Fruit fly (Drosophila melanogaster) whole organism, embryonic: ENCODE results near the gene Megf8.

ENCODE experiments used
- Asciz ChIP-seq: fragments of 200-800 bp; sonication (Bioruptor generic); optimal IDR thresholded peaks from 2 replicates; lab custom pipeline; 2017; ENCODE audit warnings: missing biosample characterization, mild to moderate bottlenecking, missing genetic modification characterization, missing genetic modification reagents
- BEAF-32 ChIP-seq: fragments of 200-800 bp; sonication (Bioruptor generic); optimal IDR thresholded peaks from 3 replicates; lab custom pipeline; 2017; ENCODE audit warnings: missing biosample characterization, missing genetic modification characterization, mild to moderate bottlenecking, moderate library complexity, missing genetic modification reagents
- CG11695 ChIP-seq: fragments of 200-800 bp; sonication (Bioruptor generic); IDR thresholded peaks from 3 replicates; pipeline ENCODE4 v1.3.6; 2022; ENCODE audit warnings: missing biosample characterization, missing genetic modification characterization
- CG12744 ChIP-seq: fragments of 200-800 bp; sonication (Bioruptor generic); optimal IDR thresholded peaks from 2 replicates; lab custom pipeline; 2016; ENCODE audit warnings: missing biosample characterization, missing genetic modification characterization
- CG14667 ChIP-seq: fragments of 200-800 bp; sonication (Bioruptor generic); IDR thresholded peaks from 2 replicates; pipeline ENCODE4 v1.3.6; 2022; ENCODE audit warnings: missing biosample characterization, missing genetic modification characterization
- CG14710 ChIP-seq: fragments of 200-800 bp; sonication (Bioruptor generic); optimal IDR thresholded peaks from 3 replicates; lab custom pipeline; 2019; ENCODE audit warnings: missing biosample characterization, mild to moderate bottlenecking, missing genetic modification characterization, moderate library complexity
- CG15269 ChIP-seq: fragments of 200-800 bp; sonication (Bioruptor generic); optimal IDR thresholded peaks from 2 replicates; lab custom pipeline; 2018; ENCODE audit warnings: missing biosample characterization, mild to moderate bottlenecking, missing genetic modification characterization, moderate library complexity
- CG15479 ChIP-seq: fragments of 200-800 bp; sonication (Bioruptor generic); optimal IDR thresholded peaks from 3 replicates; lab custom pipeline; 2019; ENCODE audit warnings: missing biosample characterization, mild to moderate bottlenecking, missing genetic modification characterization, moderate library complexity
- CG15601 ChIP-seq: fragments of 200-800 bp; sonication (Bioruptor generic); optimal IDR thresholded peaks from 3 replicates; lab custom pipeline; 2019; ENCODE audit warnings: missing biosample characterization, mild to moderate bottlenecking, missing genetic modification characterization, moderate library complexity
- CG15696 ChIP-seq: fragments of 200-800 bp; sonication (Bioruptor generic); optimal IDR thresholded peaks from 2 replicates; lab custom pipeline; 2019; ENCODE audit warnings: missing biosample characterization, mild to moderate bottlenecking, missing genetic modification characterization, moderate library complexity
- CG2116 ChIP-seq: fragments of 200-800 bp; sonication (Bioruptor generic); optimal IDR thresholded peaks from 3 replicates; lab custom pipeline; 2018; ENCODE audit warnings: missing biosample characterization, mild to moderate bottlenecking, missing genetic modification characterization
- CG31441 ChIP-seq: fragments of 200-800 bp; sonication (Bioruptor generic); IDR thresholded peaks from 2 replicates; pipeline ENCODE4 v1.3.6; 2022; ENCODE audit warnings: missing biosample characterization, missing genetic modification characterization
- CG33557 ChIP-seq: fragments of 200-800 bp; sonication (Bioruptor generic); optimal IDR thresholded peaks from 2 replicates; lab custom pipeline; 2019; ENCODE audit warnings: missing biosample characterization, mild to moderate bottlenecking, missing genetic modification characterization, moderate library complexity
- CG5953 ChIP-seq: fragments of 200-800 bp; sonication (Bioruptor generic); IDR thresholded peaks from 2 replicates; pipeline ENCODE4 v1.3.6; 2022; ENCODE audit warnings: missing biosample characterization, missing genetic modification characterization
- CG6175 ChIP-seq: fragments of 200-800 bp; sonication (Bioruptor generic); IDR thresholded peaks from 3 replicates; pipeline ENCODE4 v1.3.6; 2022; ENCODE audit warnings: missing biosample characterization, missing genetic modification characterization
- CG7963 ChIP-seq: fragments of 200-800 bp; sonication (Bioruptor generic); IDR thresholded peaks from 3 replicates; pipeline ENCODE4 v1.3.6; 2022; ENCODE audit warnings: missing biosample characterization, missing genetic modification characterization; ENCODE audit not compliant: partially characterized antibody
- CG8089 ChIP-seq: fragments of 200-800 bp; sonication (Bioruptor generic); optimal IDR thresholded peaks from 3 replicates; lab custom pipeline; 2016; ENCODE audit warnings: missing biosample characterization, missing genetic modification characterization
- CG8359 ChIP-seq: fragments of 200-800 bp; sonication (Bioruptor generic); optimal IDR thresholded peaks from 2 replicates; lab custom pipeline; 2017; ENCODE audit warnings: missing biosample characterization, mild to moderate bottlenecking, missing genetic modification characterization, borderline replicate concordance
- CG9876 ChIP-seq: fragments of 200-800 bp; sonication (Bioruptor generic); optimal IDR thresholded peaks from 2 replicates; lab custom pipeline; 2016; ENCODE audit warnings: missing biosample characterization, missing genetic modification characterization
- Chrac-16 ChIP-seq: fragments of 200-800 bp; sonication (Bioruptor generic); optimal IDR thresholded peaks from 3 replicates; lab custom pipeline; 2016; ENCODE audit warnings: missing biosample characterization, missing genetic modification characterization
- Fer1 ChIP-seq: fragments of 200-800 bp; sonication (Bioruptor generic); optimal IDR thresholded peaks from 2 replicates; lab custom pipeline; 2017; ENCODE audit warnings: missing biosample characterization, mild to moderate bottlenecking, missing genetic modification characterization
- Fer3 ChIP-seq: fragments of 200-800 bp; sonication (Bioruptor generic); optimal IDR thresholded peaks from 2 replicates; lab custom pipeline; 2018; ENCODE audit warnings: missing biosample characterization, mild to moderate bottlenecking, missing genetic modification characterization, moderate library complexity
- HHEX ChIP-seq: fragments of 200-800 bp; sonication (Bioruptor generic); optimal IDR thresholded peaks from 3 replicates; lab custom pipeline; 2017; ENCODE audit warnings: missing biosample characterization, mild to moderate bottlenecking, missing genetic modification characterization, missing genetic modification reagents
- PHDP ChIP-seq: fragments of 200-800 bp; sonication (Bioruptor generic); optimal IDR thresholded peaks from 3 replicates; lab custom pipeline; 2018; ENCODE audit warnings: missing biosample characterization, mild to moderate bottlenecking, missing genetic modification characterization, moderate library complexity
- Poxn ChIP-seq: fragments of 200-800 bp; sonication (Bioruptor generic); IDR thresholded peaks from 2 replicates; pipeline ENCODE4 v1.3.6; 2022; ENCODE audit warnings: missing biosample characterization, missing genetic modification characterization
- TFAM ChIP-seq: fragments of 200-800 bp; sonication (Bioruptor generic); optimal IDR thresholded peaks from 2 replicates; lab custom pipeline; 2017; ENCODE audit warnings: missing biosample characterization, missing genetic modification characterization, inconsistent platforms
- Xbp1 ChIP-seq: fragments of 200-800 bp; sonication (Bioruptor generic); optimal IDR thresholded peaks from 3 replicates; lab custom pipeline; 2016; ENCODE audit warnings: missing biosample characterization, mild to moderate bottlenecking, missing genetic modification characterization
- Xrp1 ChIP-seq: fragments of 200-800 bp; sonication (Bioruptor generic); IDR thresholded peaks from 2 replicates; pipeline ENCODE4 v1.3.6; 2022; ENCODE audit warnings: missing biosample characterization, missing genetic modification characterization
- YL-1 ChIP-seq: fragments of 200-800 bp; sonication (Bioruptor generic); optimal IDR thresholded peaks from 3 replicates; lab custom pipeline; 2017; ENCODE audit warnings: missing biosample characterization, mild to moderate bottlenecking, missing genetic modification characterization
- aop ChIP-seq: fragments of 200-800 bp; sonication (Bioruptor generic); IDR thresholded peaks from 2 replicates; pipeline ENCODE4 v1.3.6; 2022; ENCODE audit warnings: missing biosample characterization, missing genetic modification characterization
- caup ChIP-seq: fragments of 200-800 bp; sonication (Bioruptor generic); optimal IDR thresholded peaks from 3 replicates; lab custom pipeline; 2017; ENCODE audit warnings: missing biosample characterization, mild to moderate bottlenecking, missing genetic modification characterization, moderate library complexity; ENCODE audit not compliant: severe bottlenecking
- chif ChIP-seq, 2 experiments: fragments of 200-800 bp; sonication (Bioruptor generic); optimal IDR thresholded peaks; 3 replicates each; lab custom pipeline; 2016; ENCODE audit warnings: missing biosample characterization in 2 of 2, missing genetic modification characterization in 2 of 2
- chinmo ChIP-seq: fragments of 200-800 bp; sonication (Bioruptor generic); IDR thresholded peaks from 4 replicates; pipeline ENCODE4 v1.3.6; 2022; ENCODE audit warnings: missing biosample characterization, missing genetic modification characterization; ENCODE audit not compliant: partially characterized antibody
- dimm ChIP-seq: fragments of 200-800 bp; sonication (Bioruptor generic); IDR thresholded peaks from 2 replicates; pipeline ENCODE4 v1.3.6; 2022; ENCODE audit warnings: missing biosample characterization, missing genetic modification characterization
- en ChIP-seq: fragments of 200-800 bp; sonication (Bioruptor generic); optimal IDR thresholded peaks from 2 replicates; lab custom pipeline; 2016; ENCODE audit warnings: missing biosample characterization, missing genetic modification characterization
- eyg ChIP-seq: fragments of 200-800 bp; sonication (Bioruptor generic); optimal IDR thresholded peaks from 3 replicates; lab custom pipeline; 2016; ENCODE audit warnings: missing biosample characterization, missing genetic modification characterization
- fru ChIP-seq: fragments of >200 bp; optimal IDR thresholded peaks from 2 replicates; lab custom pipeline; 2017
- fu2 ChIP-seq: fragments of 200-800 bp; sonication (Bioruptor generic); optimal IDR thresholded peaks from 2 replicates; lab custom pipeline; 2016; ENCODE audit warnings: missing biosample characterization, missing genetic modification characterization
- gem ChIP-seq: fragments of 200-800 bp; sonication (Bioruptor generic); optimal IDR thresholded peaks from 2 replicates; lab custom pipeline; 2019; ENCODE audit warnings: missing biosample characterization, mild to moderate bottlenecking, missing genetic modification characterization, moderate library complexity
- her ChIP-seq: fragments of 200-800 bp; sonication (Bioruptor generic); optimal IDR thresholded peaks from 2 replicates; lab custom pipeline; 2016; ENCODE audit warnings: missing biosample characterization, missing genetic modification characterization
- ken ChIP-seq: fragments of 200-800 bp; sonication (Bioruptor generic); IDR thresholded peaks from 3 replicates; pipeline ENCODE4 v1.3.6; 2022; ENCODE audit warnings: missing biosample characterization, missing genetic modification characterization
- lilli ChIP-seq: fragments of 200-800 bp; sonication (Bioruptor generic); optimal IDR thresholded peaks from 3 replicates; lab custom pipeline; 2016; ENCODE audit warnings: missing biosample characterization, missing genetic modification characterization
- mld ChIP-seq: fragments of 200-800 bp; sonication (Bioruptor generic); IDR thresholded peaks from 3 replicates; pipeline ENCODE4 v1.3.6; 2022; ENCODE audit warnings: missing biosample characterization, missing genetic modification characterization; ENCODE audit not compliant: partially characterized antibody
- pan ChIP-seq, 4 experiments: fragments of >200 bp in 3 of 4; fragments of 200-800 bp in 1 of 4; sonication (Bioruptor generic) in 1 of 4; optimal IDR thresholded peaks in 3 of 4; IDR thresholded peaks in 1 of 4; 2 replicates each; pipeline versions ENCODE4 v1.3.6 to Lab custom; 2017 to 2022; ENCODE audit warnings: missing biosample characterization in 2 of 4, missing genetic modification characterization in 2 of 4, mixed read lengths in 1 of 4
- ro ChIP-seq: fragments of 200-800 bp; sonication (Bioruptor generic); IDR thresholded peaks from 2 replicates; pipeline ENCODE4 v1.3.6; 2022; ENCODE audit warnings: missing biosample characterization, missing genetic modification characterization
- sens-2 ChIP-seq: fragments of 200-800 bp; sonication (Bioruptor generic); IDR thresholded peaks from 2 replicates; pipeline ENCODE4 v1.3.6; 2022; ENCODE audit warnings: missing biosample characterization, missing genetic modification characterization
- slou ChIP-seq: fragments of 200-800 bp; sonication (Bioruptor generic); optimal IDR thresholded peaks from 3 replicates; lab custom pipeline; 2016; ENCODE audit warnings: missing biosample characterization, missing genetic modification characterization
- tgo ChIP-seq: fragments of 200-800 bp; sonication (Bioruptor generic); IDR thresholded peaks from 3 replicates; pipeline ENCODE4 v1.3.6; 2022; ENCODE audit warnings: missing biosample characterization, missing genetic modification characterization
- tup ChIP-seq: fragments of 200-800 bp; sonication (Bioruptor generic); optimal IDR thresholded peaks from 2 replicates; lab custom pipeline; 2016; ENCODE audit warnings: missing biosample characterization, mild to moderate bottlenecking, missing genetic modification characterization, moderate library complexity
- zfh2 ChIP-seq: fragments of 200-800 bp; sonication (Bioruptor generic); optimal IDR thresholded peaks from 2 replicates; lab custom pipeline; 2016; ENCODE audit warnings: missing biosample characterization, missing genetic modification characterization

Megf8 gene

dm6 chr2L:8034734-8035133 is 8.5 kb upstream of the Megf8 start (continued):
- peak; percentile 71 for TF ChIP-seq CG15269 (tag; lab: Kevin White, UChicago)
- TF ChIP-seq CG14667 = no peak
- no peak for TF ChIP-seq CG7963 (GFP tag; lab: Robert Waterston, UW)
- peak; percentile 83 for TF ChIP-seq CG11695
- TF ChIP-seq slou (GFP tag; lab: Kevin White, UChicago) = no peak
- peak; percentile 7 for TF ChIP-seq CG12744 (GFP tag; lab: Kevin White, UChicago)
- peak; percentile 54 for TF ChIP-seq HHEX (GFP tag; lab: Kevin White, UChicago)
- TF ChIP-seq chinmo = no peak
- peak; percentile 6 for TF ChIP-seq CG2116
- no peak for TF ChIP-seq fru (lab: Kevin White, UChicago)
- TF ChIP-seq CG8089 (GFP tag; lab: Kevin White, UChicago) = no peak
- TF ChIP-seq CG15696 (tag; lab: Kevin White, UChicago) = peak; percentile 36
- TF ChIP-seq CG15601 (tag; lab: Kevin White, UChicago) = no peak
- peak; percentile 28 for TF ChIP-seq her (GFP tag; lab: Kevin White, UChicago)
- TF ChIP-seq Poxn (GFP tag; lab: Robert Waterston, UW) = no peak
- TF ChIP-seq Xrp1 (GFP tag; lab: Robert Waterston, UW) = peak; percentile 79
- TF ChIP-seq gem (tag; lab: Kevin White, UChicago) = peak; percentile 76
- peak; percentile 70 for TF ChIP-seq Xbp1 (GFP tag; lab: Kevin White, UChicago)
- TF ChIP-seq aop (GFP tag; lab: Robert Waterston, UW) = no peak
- no peak for TF ChIP-seq BEAF-32 (GFP tag; lab: Kevin White, UChicago)
- TF ChIP-seq CG31441 = peak; percentile 52; the same call in 1 of the 2 replicates
- no peak for TF ChIP-seq en
- TF ChIP-seq tup (GFP tag; lab: Kevin White, UChicago) = no peak
- peak; percentile 26 for TF ChIP-seq Chrac-16 (GFP tag; lab: Kevin White, UChicago)
- TF ChIP-seq CG6175 = no peak
- TF ChIP-seq tgo (GFP tag; lab: Robert Waterston, UW) = peak; percentile 57; the same call in 2 of the 3 replicates
- TF ChIP-seq chif (GFP tag; optimal IDR thresholded peaks at IDR 0.05; lab: Kevin White, UChicago) = peak; percentile 22 to 24
- TF ChIP-seq YL-1 (GFP tag; lab: Kevin White, UChicago) = no peak
- TF ChIP-seq caup (GFP tag; lab: Kevin White, UChicago) = peak; percentile 53
- no peak for TF ChIP-seq ro (GFP tag; lab: Robert Waterston, UW)
- peak; percentile 36 for TF ChIP-seq CG14710 (tag; lab: Kevin White, UChicago)
- TF ChIP-seq CG5953 (GFP tag; lab: Robert Waterston, UW) = peak; percentile 53; the same call in 1 of the 2 replicates
- peak; percentile 62 for TF ChIP-seq Fer3 (tag; lab: Kevin White, UChicago)
- no peak for TF ChIP-seq CG9876 (GFP tag; lab: Kevin White, UChicago)
- peak; percentile 44 for TF ChIP-seq Asciz
- peak; percentile 76 for TF ChIP-seq Fer1 (GFP tag; lab: Kevin White, UChicago)
- TF ChIP-seq lilli (GFP tag; lab: Kevin White, UChicago) = peak; percentile 70
- no peak for TF ChIP-seq fu2 (GFP tag; lab: Kevin White, UChicago)
- TF ChIP-seq ken (GFP tag; lab: Robert Waterston, UW) = no peak
- TF ChIP-seq CG8359 (GFP tag; lab: Kevin White, UChicago) = no peak
- TF ChIP-seq pan (optimal IDR thresholded peaks at IDR 0.05; lab: Kevin White, UChicago) = no peak
- TF ChIP-seq pan (GFP tag; optimal IDR thresholded peaks at IDR 0.05 in 1 of 2, IDR thresholded peaks at IDR 0.05 in 1 of 2) = peak in 1 of 2 experiments; percentile 56
- no peak for TF ChIP-seq mld
- peak; percentile 20 for TF ChIP-seq eyg (GFP tag; lab: Kevin White, UChicago)
- TF ChIP-seq sens-2 = no peak
- no peak for TF ChIP-seq CG15479
- TF ChIP-seq CG33557 = no peak
- TF ChIP-seq dimm (GFP tag; lab: Robert Waterston, UW) = 0 out of 2 replicates have a peak, but pooled peaks have one; percentile 14
- no peak for TF ChIP-seq zfh2
- peak; percentile 72 for TF ChIP-seq PHDP (tag; lab: Kevin White, UChicago)
- TF ChIP-seq TFAM = no peak
